Worm (Caenorhabditis elegans) whole organism, L2 larva: Measurements from ENCODE around the gene C39B5.10.

ENCODE experiments used
- C34F6.9 ChIP-seq: fragments of 150-350 bp; optimal IDR thresholded peaks from 2 replicates; lab custom pipeline; 2014; ENCODE audit warnings: missing biosample characterization, missing genetic modification characterization
- F13H6.1 ChIP-seq: sonication (generic microtip); optimal IDR thresholded peaks from 2 replicates; lab custom pipeline; 2016; ENCODE audit warnings: missing genetic modification characterization, missing compliant biosample characterization
- Y55F3AM.14 ChIP-seq: fragments of 200-800 bp; sonication (Bioruptor generic); optimal IDR thresholded peaks from 2 replicates; lab custom pipeline; 2018; ENCODE audit warnings: mild to moderate bottlenecking, missing genetic modification characterization, missing compliant biosample characterization
- ZK546.5 ChIP-seq: sonication (generic microtip); optimal IDR thresholded peaks from 2 replicates; lab custom pipeline; 2017; ENCODE audit warnings: missing biosample characterization, missing genetic modification characterization
- alr-1 ChIP-seq: fragments of 150-350 bp; optimal IDR thresholded peaks from 2 replicates; lab custom pipeline; 2014; ENCODE audit warnings: missing biosample characterization, missing genetic modification characterization
- aly-2 ChIP-seq: fragments of 150-350 bp; optimal IDR thresholded peaks from 2 replicates; lab custom pipeline; 2014; ENCODE audit warnings: missing biosample characterization, missing genetic modification characterization
- ama-1 ChIP-seq: fragments of 150-350 bp; optimal IDR thresholded peaks from 2 replicates; lab custom pipeline; 2018; ENCODE audit warnings: inconsistent platforms
- blmp-1 ChIP-seq: sonication (generic microtip); optimal IDR thresholded peaks from 2 replicates; lab custom pipeline; 2017; ENCODE audit warnings: missing genetic modification characterization, mild to moderate bottlenecking, missing compliant biosample characterization, antibody characterized with exemption, moderate library complexity; ENCODE audit not compliant: insufficient read depth
- ceh-16 ChIP-seq: fragments of 150-350 bp; optimal IDR thresholded peaks from 2 replicates; lab custom pipeline; 2014; ENCODE audit warnings: missing biosample characterization, missing genetic modification characterization
- ceh-82 ChIP-seq: fragments of 150-350 bp; optimal IDR thresholded peaks from 2 replicates; lab custom pipeline; 2014; ENCODE audit warnings: missing biosample characterization, missing genetic modification characterization
- dmd-4 ChIP-seq: sonication (generic microtip); optimal IDR thresholded peaks from 2 replicates; lab custom pipeline; 2017; ENCODE audit warnings: missing biosample characterization, missing genetic modification characterization
- egl-27 ChIP-seq: sonication (generic microtip); optimal IDR thresholded peaks from 3 replicates; lab custom pipeline; 2017; ENCODE audit warnings: missing biosample characterization, missing genetic modification reagents, missing genetic modification characterization
- elt-3 ChIP-seq: sonication (generic microtip); optimal IDR thresholded peaks from 2 replicates; lab custom pipeline; 2017; ENCODE audit warnings: missing biosample characterization, missing genetic modification characterization
- fos-1 ChIP-seq: fragments of 150-350 bp; optimal IDR thresholded peaks from 2 replicates; lab custom pipeline; 2014; ENCODE audit warnings: missing biosample characterization, missing genetic modification characterization
- gmeb-1 ChIP-seq: fragments of 150-350 bp; optimal IDR thresholded peaks from 2 replicates; lab custom pipeline; 2014; ENCODE audit warnings: missing biosample characterization, missing genetic modification characterization
- lin-11 ChIP-seq: fragments of 150-350 bp; sonication (generic microtip); optimal IDR thresholded peaks from 2 replicates; lab custom pipeline; 2014; ENCODE audit warnings: missing biosample characterization, missing genetic modification characterization, inconsistent platforms, mixed read lengths
- lin-13 ChIP-seq: fragments of 150-350 bp; optimal IDR thresholded peaks from 2 replicates; lab custom pipeline; 2014; ENCODE audit warnings: missing biosample characterization, missing genetic modification reagents, missing genetic modification characterization
- lsy-2 ChIP-seq, 2 experiments: fragments of 150-350 bp in 1 of 2; sonication (generic microtip) in 1 of 2; optimal IDR thresholded peaks; 2 replicates each; lab custom pipeline; 2014 to 2017; ENCODE audit warnings: missing biosample characterization in 2 of 2, missing genetic modification characterization in 2 of 2
- mab-5 ChIP-seq: fragments of 150-350 bp; optimal IDR thresholded peaks from 2 replicates; lab custom pipeline; 2014; ENCODE audit warnings: missing biosample characterization, missing genetic modification characterization
- nhr-129 ChIP-seq: fragments of 150-350 bp; optimal IDR thresholded peaks from 2 replicates; lab custom pipeline; 2014; ENCODE audit warnings: missing biosample characterization, missing genetic modification characterization
- nhr-237 ChIP-seq: fragments of 150-350 bp; optimal IDR thresholded peaks from 2 replicates; lab custom pipeline; 2014; ENCODE audit warnings: missing biosample characterization, missing genetic modification characterization
- nhr-25 ChIP-seq: fragments of 150-350 bp; sonication (generic microtip); optimal IDR thresholded peaks from 3 replicates; lab custom pipeline; 2014; ENCODE audit warnings: missing biosample characterization, missing genetic modification characterization
- nhr-6 ChIP-seq: fragments of 150-350 bp; optimal IDR thresholded peaks from 2 replicates; lab custom pipeline; 2014; ENCODE audit warnings: missing biosample characterization, missing genetic modification characterization
- nhr-77 ChIP-seq: fragments of 150-350 bp; optimal IDR thresholded peaks from 2 replicates; lab custom pipeline; 2014; ENCODE audit warnings: missing biosample characterization, missing genetic modification characterization
- peb-1 ChIP-seq: fragments of 150-350 bp; optimal IDR thresholded peaks from 2 replicates; lab custom pipeline; 2014; ENCODE audit warnings: missing biosample characterization, missing genetic modification characterization
- sem-4 ChIP-seq: fragments of 150-350 bp; optimal IDR thresholded peaks from 2 replicates; lab custom pipeline; 2014; ENCODE audit warnings: missing biosample characterization, missing genetic modification reagents, missing genetic modification characterization
- sma-3 ChIP-seq: sonication (generic microtip); optimal IDR thresholded peaks from 2 replicates; lab custom pipeline; 2016; ENCODE audit warnings: missing genetic modification reagents, missing genetic modification characterization, missing compliant biosample characterization
- sma-9 ChIP-seq, 2 experiments: fragments of 150-350 bp in 1 of 2; sonication (generic microtip) in 1 of 2; optimal IDR thresholded peaks; 2 replicates each; lab custom pipeline; 2014 to 2016; ENCODE audit warnings: missing genetic modification characterization in 2 of 2, mild to moderate bottlenecking in 1 of 2, missing biosample characterization in 1 of 2, missing compliant biosample characterization in 1 of 2, missing genetic modification reagents in 1 of 2, moderate library complexity in 1 of 2
- snpc-4 ChIP-seq: fragments of 150-350 bp; optimal IDR thresholded peaks from 2 replicates; lab custom pipeline; 2014; ENCODE audit warnings: missing biosample characterization, missing genetic modification characterization
- unc-39 ChIP-seq: fragments of 150-350 bp; optimal IDR thresholded peaks from 2 replicates; lab custom pipeline; 2014; ENCODE audit warnings: missing biosample characterization, missing genetic modification characterization
- unc-55 ChIP-seq: fragments of 150-350 bp; sonication (generic microtip); optimal IDR thresholded peaks from 3 replicates; lab custom pipeline; 2014; ENCODE audit warnings: missing biosample characterization, missing genetic modification reagents, missing genetic modification characterization
- unc-62 ChIP-seq: fragments of 150-350 bp; optimal IDR thresholded peaks from 2 replicates; lab custom pipeline; 2014; ENCODE audit warnings: missing biosample characterization, missing genetic modification reagents, missing genetic modification characterization
- ztf-4 ChIP-seq: fragments of 150-350 bp; optimal IDR thresholded peaks from 2 replicates; lab custom pipeline; 2014; ENCODE audit warnings: missing biosample characterization, missing genetic modification characterization

C39B5.10 gene

DNA sequence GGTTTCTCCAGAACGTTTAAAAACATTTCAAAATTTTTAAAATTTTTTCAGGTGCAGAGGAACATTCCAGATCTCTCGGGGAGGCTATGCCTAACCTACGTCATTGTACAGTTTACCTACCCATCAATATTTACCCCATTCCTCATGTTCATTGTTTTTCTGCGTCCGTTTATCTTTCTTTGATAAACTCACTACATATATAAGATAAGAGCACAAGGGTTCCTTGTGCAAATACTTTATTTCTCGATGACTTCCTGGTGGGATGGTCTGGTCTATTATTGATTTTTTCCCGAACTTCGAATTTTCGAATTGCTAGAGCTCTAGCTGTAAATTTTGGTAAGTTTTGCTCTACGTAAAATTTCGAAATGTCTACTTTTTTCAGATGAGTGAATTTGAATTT lies 6.0 kb downstream of the C39B5.10 start:
- TF ChIP-seq elt-3 (tag; lab: Kevin White, UChicago) (no peak), nhr-77 (no peak), ceh-82 (tag; lab: Kevin White, UChicago) (no peak), egl-27 (tag; lab: Kevin White, UChicago) (no peak), C34F6.9 (tag; lab: Kevin White, UChicago) (no peak), ceh-16 (no peak), ztf-4 (no peak), aly-2 (tag; lab: Kevin White, UChicago) (no peak), sma-3 (GFP tag; lab: Kevin White, UChicago) (no peak), blmp-1 (no peak), lin-13 (no peak), nhr-237 (tag; lab: Kevin White, UChicago) (no peak)

ce11 chrIII:2232360-2232759 lies 7.1 kb downstream of the C39B5.10 start, which contains the start of gene fbxa-47:
TSS of gene fbxa-47 (minus strand) at chrIII:2232460.
- TF ChIP-seq dmd-4 (tag; lab: Kevin White, UChicago) = no peak

DNA sequence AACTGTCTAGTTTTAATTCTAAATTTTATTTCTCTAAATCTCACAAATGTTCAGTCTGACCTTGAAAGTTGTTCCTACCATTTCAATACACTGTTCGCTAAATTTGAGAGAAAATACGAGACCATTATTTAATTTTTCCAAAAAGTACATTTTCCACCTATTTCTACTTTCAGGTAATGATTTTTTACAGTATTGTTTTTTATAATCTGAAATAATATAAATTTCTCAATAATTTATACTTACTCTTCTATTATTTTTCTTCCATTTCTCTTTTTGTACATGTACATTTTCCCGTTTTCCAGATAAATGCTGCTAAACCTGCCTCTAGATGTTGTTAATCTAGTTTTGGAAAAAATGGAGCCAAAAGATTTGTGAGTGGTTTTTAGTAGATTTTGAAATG lies 12.0 kb downstream of the C39B5.10 start, which contains the start of gene fbxa-62:
TSS of gene fbxa-62 (plus strand) at position 301 of the 400 bp plus-strand sequence.
- no peak for TF ChIP-seq ceh-16
- TF ChIP-seq mab-5 = no peak
- TF ChIP-seq sem-4 (tag; lab: Kevin White, UChicago) = no peak
- no peak for TF ChIP-seq F13H6.1 (tag; lab: Kevin White, UChicago)
- no peak for TF ChIP-seq snpc-4 (tag; lab: Kevin White, UChicago)
- no peak for TF ChIP-seq nhr-6 (tag; lab: Kevin White, UChicago)
- no peak for TF ChIP-seq ama-1 (lab: Kevin White, UChicago)
- TF ChIP-seq sma-3 (GFP tag; lab: Kevin White, UChicago) = no peak
- TF ChIP-seq nhr-77 = no peak
- TF ChIP-seq peb-1 = no peak
- TF ChIP-seq C34F6.9 (tag; lab: Kevin White, UChicago) = no peak
- TF ChIP-seq unc-55 = no peak
- TF ChIP-seq alr-1 (tag; lab: Kevin White, UChicago) = no peak
- TF ChIP-seq unc-62 (GFP tag; lab: Kevin White, UChicago) = no peak

DNA sequence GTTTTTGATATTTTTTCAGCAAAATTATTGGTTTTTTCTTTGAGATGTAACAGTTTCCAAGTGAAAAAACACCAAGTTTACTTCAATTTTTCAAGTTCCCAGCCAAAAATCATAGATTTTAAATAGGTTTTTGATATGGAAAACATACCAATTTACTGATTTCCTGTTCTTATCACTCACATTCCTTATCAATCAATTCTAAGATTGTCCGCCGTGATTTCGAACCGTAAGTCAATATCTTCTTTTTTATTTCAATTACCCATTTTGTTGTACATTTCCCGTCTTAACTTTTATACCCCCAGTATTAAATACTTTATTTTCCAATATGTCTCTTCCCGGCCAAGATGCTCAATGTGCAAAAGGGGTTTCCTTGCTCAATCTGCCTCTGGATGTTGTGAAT lies 15.0 kb downstream of the C39B5.10 start, which contains the start of gene fbxa-38:
TSS of gene fbxa-38 (plus strand) at position 195 of the 400 bp plus-strand sequence.
- TF ChIP-seq ama-1 (lab: Kevin White, UChicago) (no peak), fos-1 (tag; lab: Kevin White, UChicago) (peak; percentile 18)

ce11 chrIII:2223932-2224331 lies 15.5 kb downstream of the C39B5.10 start, which contains the start of gene srd-65:
TSS of gene srd-65 (minus strand) at chrIII:2224032.
- TF ChIP-seq egl-27 (tag; lab: Kevin White, UChicago) (no peak), gmeb-1 (tag; lab: Kevin White, UChicago) (no peak), mab-5 (no peak), ZK546.5 (no peak)

ce11 chrIII:2219408-2219807 lies 20.0 kb downstream of the C39B5.10 start, which contains the start of gene fbxa-12:
TSS of gene fbxa-12 (plus strand) at chrIII:2219708.
- no peak for TF ChIP-seq nhr-6 (tag; lab: Kevin White, UChicago)
- TF ChIP-seq lsy-2 (tag; optimal IDR thresholded peaks at IDR 0.05; lab: Kevin White, UChicago) = no peak
- no peak for TF ChIP-seq dmd-4 (tag; lab: Kevin White, UChicago)
- TF ChIP-seq nhr-25 (tag; lab: Kevin White, UChicago) = no peak
- no peak for TF ChIP-seq nhr-129 (tag; lab: Kevin White, UChicago)
- no peak for TF ChIP-seq snpc-4 (tag; lab: Kevin White, UChicago)
- TF ChIP-seq nhr-77 = no peak
- TF ChIP-seq ceh-82 (tag; lab: Kevin White, UChicago) = no peak
- no peak for TF ChIP-seq F13H6.1 (tag; lab: Kevin White, UChicago)
- no peak for TF ChIP-seq fos-1 (tag; lab: Kevin White, UChicago)
- TF ChIP-seq lin-11 (tag; lab: Kevin White, UChicago) = no peak
- TF ChIP-seq unc-62 (GFP tag; lab: Kevin White, UChicago) = no peak
- no peak for TF ChIP-seq Y55F3AM.14 (GFP tag; lab: Kevin White, UChicago)
- no peak for TF ChIP-seq sma-9 (GFP tag; optimal IDR thresholded peaks at IDR 0.05; lab: Kevin White, UChicago)
- TF ChIP-seq sma-9 (tag; optimal IDR thresholded peaks at IDR 0.05; lab: Kevin White, UChicago) = no peak
- no peak for TF ChIP-seq ZK546.5
- no peak for TF ChIP-seq unc-39
